Fruit fly (Drosophila melanogaster) whole organism: ENCODE measurements around the gene CG7841.

Experiments used
- CG8478 ChIP-seq: fragments of >200 bp; optimal IDR thresholded peaks from 2 replicates; lab custom pipeline; 2018; ENCODE audit warnings: inconsistent platforms
- pan ChIP-seq: fragments of >200 bp; optimal IDR thresholded peaks from 2 replicates; lab custom pipeline; 2017
- psq ChIP-seq: fragments of >200 bp; optimal IDR thresholded peaks from 2 replicates; lab custom pipeline; 2017
- usp ChIP-seq: fragments of >200 bp; optimal IDR thresholded peaks from 2 replicates; lab custom pipeline; 2017; ENCODE audit warnings: missing biosample characterization, missing genetic modification characterization, mixed read lengths

DNA sequence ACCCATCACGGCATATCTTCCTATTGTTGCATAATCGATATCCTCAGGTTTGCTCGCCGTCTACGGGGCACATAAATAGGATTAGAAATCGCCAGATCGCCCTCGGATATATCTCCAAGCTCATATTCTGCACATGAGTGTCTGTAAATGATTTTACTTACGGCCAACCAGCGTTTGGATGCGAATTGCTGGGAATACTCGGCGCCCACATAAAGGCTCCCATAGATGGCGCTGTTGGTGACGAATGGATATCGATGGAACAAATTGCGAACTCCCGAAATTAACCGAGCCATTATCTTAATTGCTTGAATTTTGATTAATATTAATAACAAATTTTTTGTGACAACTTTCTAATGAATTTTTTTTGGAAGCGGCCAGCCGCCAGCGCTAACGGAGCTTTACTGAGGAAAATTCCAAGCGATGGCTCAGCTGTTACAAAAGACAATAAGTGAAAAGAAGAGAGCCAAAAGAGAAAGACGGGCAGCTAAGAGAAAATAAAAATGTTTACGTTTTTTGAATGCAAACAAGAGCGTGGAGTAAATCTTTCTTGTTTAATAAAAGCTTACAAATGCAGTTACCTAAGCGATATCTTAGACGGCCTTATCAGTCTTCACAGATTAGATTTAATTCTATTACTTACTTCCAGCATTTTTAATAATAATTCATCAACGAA is 13.3 kb downstream of the CG7841 start:
- no peak for TF ChIP-seq CG8478 (lab: Kevin White, UChicago)
- TF ChIP-seq psq (lab: Kevin White, UChicago) = no peak
- TF ChIP-seq pan (lab: Kevin White, UChicago) = no peak
- TF ChIP-seq usp (GFP tag; lab: Kevin White, UChicago) = no peak
